Fruit fly (Drosophila melanogaster) whole organism, embryonic: ENCODE results near the gene Gale.

Source experiments
- Adf1 ChIP-seq: fragments of 200-800 bp; sonication (Bioruptor generic); IDR thresholded peaks from 2 replicates; pipeline ENCODE4 v1.3.6; 2022; ENCODE audit warnings: missing biosample characterization, missing genetic modification characterization
- Atf3 ChIP-seq: fragments of 200-800 bp; sonication (Bioruptor generic); optimal IDR thresholded peaks from 3 replicates; lab custom pipeline; 2016; ENCODE audit warnings: missing biosample characterization, missing genetic modification characterization
- Bgb ChIP-seq: fragments of 200-800 bp; sonication (Bioruptor generic); IDR thresholded peaks from 2 replicates; pipeline ENCODE4 v1.3.6; 2022; ENCODE audit warnings: missing biosample characterization, missing genetic modification characterization; ENCODE audit not compliant: partially characterized antibody
- Blimp-1 ChIP-seq: fragments of 200-800 bp; sonication (Bioruptor generic); optimal IDR thresholded peaks from 3 replicates; lab custom pipeline; 2018; ENCODE audit warnings: missing biosample characterization, missing genetic modification characterization, mild to moderate bottlenecking, moderate library complexity, missing genetic modification reagents
- CG10147 ChIP-seq: fragments of 200-800 bp; sonication (Bioruptor generic); optimal IDR thresholded peaks from 2 replicates; lab custom pipeline; 2019; ENCODE audit warnings: missing biosample characterization, mild to moderate bottlenecking, missing genetic modification characterization, moderate library complexity
- CG10209 ChIP-seq: fragments of 200-800 bp; sonication (Bioruptor generic); optimal IDR thresholded peaks from 3 replicates; lab custom pipeline; 2017; ENCODE audit warnings: missing biosample characterization, mild to moderate bottlenecking, missing genetic modification characterization, missing genetic modification reagents
- CG10431 ChIP-seq: fragments of 200-800 bp; sonication (Bioruptor generic); optimal IDR thresholded peaks from 3 replicates; lab custom pipeline; 2018; ENCODE audit warnings: missing biosample characterization, mild to moderate bottlenecking, missing genetic modification characterization
- CG11695 ChIP-seq: fragments of 200-800 bp; sonication (Bioruptor generic); IDR thresholded peaks from 3 replicates; pipeline ENCODE4 v1.3.6; 2022; ENCODE audit warnings: missing biosample characterization, missing genetic modification characterization
- CG11696 ChIP-seq: fragments of 200-800 bp; sonication (Bioruptor generic); IDR thresholded peaks from 2 replicates; pipeline ENCODE4 v1.3.6; 2022; ENCODE audit warnings: missing biosample characterization, missing genetic modification characterization
- CG12744 ChIP-seq: fragments of 200-800 bp; sonication (Bioruptor generic); optimal IDR thresholded peaks from 2 replicates; lab custom pipeline; 2016; ENCODE audit warnings: missing biosample characterization, missing genetic modification characterization
- CG13296 ChIP-seq: fragments of 200-800 bp; sonication (Bioruptor generic); optimal IDR thresholded peaks from 3 replicates; lab custom pipeline; 2018; ENCODE audit warnings: missing biosample characterization, mild to moderate bottlenecking, missing genetic modification characterization
- CG2712 ChIP-seq: fragments of 200-800 bp; optimal IDR thresholded peaks from 3 replicates; lab custom pipeline; 2019; ENCODE audit warnings: missing biosample characterization, mild to moderate bottlenecking, missing genetic modification characterization, moderate library complexity
- CG33557 ChIP-seq: fragments of 200-800 bp; sonication (Bioruptor generic); optimal IDR thresholded peaks from 2 replicates; lab custom pipeline; 2019; ENCODE audit warnings: missing biosample characterization, mild to moderate bottlenecking, missing genetic modification characterization, moderate library complexity
- CG3838 ChIP-seq: fragments of 200-800 bp; sonication (Bioruptor generic); optimal IDR thresholded peaks from 3 replicates; lab custom pipeline; 2016; ENCODE audit warnings: missing biosample characterization, missing genetic modification characterization
- CG4328 ChIP-seq: fragments of 200-800 bp; sonication (Bioruptor generic); optimal IDR thresholded peaks from 3 replicates; lab custom pipeline; 2017; ENCODE audit warnings: missing biosample characterization, missing genetic modification reagents, missing genetic modification characterization
- CG6175 ChIP-seq: fragments of 200-800 bp; sonication (Bioruptor generic); IDR thresholded peaks from 3 replicates; pipeline ENCODE4 v1.3.6; 2022; ENCODE audit warnings: missing biosample characterization, missing genetic modification characterization
- CG7357 ChIP-seq: fragments of 200-800 bp; sonication (Bioruptor generic); IDR thresholded peaks from 3 replicates; pipeline ENCODE4 v1.3.6; 2022; ENCODE audit warnings: missing biosample characterization, missing genetic modification characterization
- CG7839 ChIP-seq: fragments of 200-800 bp; sonication (Bioruptor generic); optimal IDR thresholded peaks from 3 replicates; lab custom pipeline; 2018; ENCODE audit warnings: missing biosample characterization, mild to moderate bottlenecking, missing genetic modification characterization, moderate library complexity
- CG7987 ChIP-seq: fragments of 200-800 bp; sonication (Bioruptor generic); optimal IDR thresholded peaks from 2 replicates; lab custom pipeline; 2018; ENCODE audit warnings: missing biosample characterization, mild to moderate bottlenecking, missing genetic modification characterization, moderate library complexity
- CG8924 ChIP-seq: fragments of 200-800 bp; optimal IDR thresholded peaks from 3 replicates; lab custom pipeline; 2019; ENCODE audit warnings: missing biosample characterization, mild to moderate bottlenecking, missing genetic modification characterization, moderate library complexity
- CHES-1-like ChIP-seq: fragments of 200-800 bp; sonication (Bioruptor generic); optimal IDR thresholded peaks from 2 replicates; lab custom pipeline; 2016; ENCODE audit warnings: missing biosample characterization, missing genetic modification characterization
- D19B ChIP-seq: fragments of 200-800 bp; sonication (Bioruptor generic); optimal IDR thresholded peaks from 2 replicates; lab custom pipeline; 2017; ENCODE audit warnings: missing biosample characterization, mild to moderate bottlenecking, missing genetic modification characterization
- Drgx ChIP-seq: fragments of 200-800 bp; sonication (Bioruptor generic); IDR thresholded peaks from 2 replicates; pipeline ENCODE4 v1.3.6; 2022; ENCODE audit warnings: missing biosample characterization, missing genetic modification characterization
- E2f2 ChIP-seq: fragments of 200-800 bp; sonication (Bioruptor generic); IDR thresholded peaks from 2 replicates; pipeline ENCODE4 v1.3.6; 2022; ENCODE audit warnings: missing biosample characterization, missing genetic modification characterization
- HHEX ChIP-seq: fragments of 200-800 bp; sonication (Bioruptor generic); optimal IDR thresholded peaks from 3 replicates; lab custom pipeline; 2017; ENCODE audit warnings: missing biosample characterization, mild to moderate bottlenecking, missing genetic modification characterization, missing genetic modification reagents
- HLH3B ChIP-seq: fragments of 200-800 bp; sonication (Bioruptor generic); IDR thresholded peaks from 2 replicates; pipeline ENCODE4 v1.3.6; 2022; ENCODE audit warnings: missing biosample characterization, missing genetic modification characterization
- HLH4C ChIP-seq: fragments of 200-800 bp; sonication (Bioruptor generic); IDR thresholded peaks from 3 replicates; pipeline ENCODE4 v1.3.6; 2022; ENCODE audit warnings: missing biosample characterization, missing genetic modification characterization; ENCODE audit not compliant: partially characterized antibody
- HLH54F ChIP-seq: fragments of 200-800 bp; sonication (Bioruptor generic); optimal IDR thresholded peaks from 3 replicates; lab custom pipeline; 2016; ENCODE audit warnings: missing biosample characterization, missing genetic modification characterization
- MESR4 ChIP-seq: fragments of 200-800 bp; sonication (Bioruptor generic); optimal IDR thresholded peaks from 2 replicates; lab custom pipeline; 2018; ENCODE audit warnings: missing biosample characterization, mild to moderate bottlenecking, missing genetic modification characterization, moderate library complexity
- Rfx ChIP-seq: fragments of 200-800 bp; sonication (Bioruptor generic); IDR thresholded peaks from 2 replicates; pipeline ENCODE4 v1.3.6; 2022; ENCODE audit warnings: missing biosample characterization, missing genetic modification characterization
- bbx ChIP-seq: fragments of 200-800 bp; sonication (Bioruptor generic); IDR thresholded peaks from 2 replicates; pipeline ENCODE4 v1.3.6; 2022; ENCODE audit warnings: missing biosample characterization, missing genetic modification characterization; ENCODE audit not compliant: partially characterized antibody
- bcd ChIP-seq: fragments of 200-800 bp; sonication (Bioruptor generic); optimal IDR thresholded peaks from 2 replicates; lab custom pipeline; 2017; ENCODE audit warnings: missing biosample characterization, mild to moderate bottlenecking, missing genetic modification characterization
- bowl ChIP-seq: fragments of 200-800 bp; sonication (Bioruptor generic); IDR thresholded peaks from 2 replicates; pipeline ENCODE4 v1.3.6; 2022; ENCODE audit warnings: missing biosample characterization, missing genetic modification characterization
- gcm2 ChIP-seq: fragments of 200-800 bp; sonication (Bioruptor generic); optimal IDR thresholded peaks from 2 replicates; lab custom pipeline; 2016; ENCODE audit warnings: missing biosample characterization, missing genetic modification characterization
- lmd ChIP-seq: fragments of 200-800 bp; sonication (Bioruptor generic); IDR thresholded peaks from 2 replicates; pipeline ENCODE4 v1.3.6; 2022; ENCODE audit warnings: missing biosample characterization, missing genetic modification characterization
- otp ChIP-seq: fragments of 200-800 bp; sonication (Bioruptor generic); IDR thresholded peaks from 3 replicates; pipeline ENCODE4, ENCODE4 v1.3.6; 2022; ENCODE audit warnings: missing biosample characterization, missing genetic modification characterization
- pho ChIP-seq: fragments of 200-800 bp; sonication (Bioruptor generic); optimal IDR thresholded peaks from 2 replicates; lab custom pipeline; 2016; ENCODE audit warnings: missing biosample characterization, missing genetic modification characterization
- phol ChIP-seq: fragments of 200-800 bp; sonication (Bioruptor generic); optimal IDR thresholded peaks from 3 replicates; lab custom pipeline; 2018; ENCODE audit warnings: missing biosample characterization, mild to moderate bottlenecking, missing genetic modification characterization, moderate library complexity
- pita ChIP-seq: fragments of 200-800 bp; sonication (Bioruptor generic); optimal IDR thresholded peaks from 2 replicates; lab custom pipeline; 2017; ENCODE audit warnings: missing biosample characterization, mild to moderate bottlenecking, missing genetic modification characterization
- prd ChIP-seq, 3 experiments: fragments of >200 bp in 2 of 3; fragments of 200-800 bp in 1 of 3; sonication (Bioruptor generic) in 1 of 3; optimal IDR thresholded peaks in 2 of 3; IDR thresholded peaks in 1 of 3; 2 replicates in 2 of 3; 3 replicates in 1 of 3; pipeline versions ENCODE4 v1.3.6 to Lab custom; 2017 to 2022; ENCODE audit warnings: missing biosample characterization in 1 of 3, missing genetic modification characterization in 1 of 3
- sd ChIP-seq: fragments of 200-800 bp; sonication (Bioruptor generic); optimal IDR thresholded peaks from 3 replicates; lab custom pipeline; 2018; ENCODE audit warnings: missing biosample characterization, mild to moderate bottlenecking, missing genetic modification characterization, moderate library complexity
- sens-2 ChIP-seq: fragments of 200-800 bp; sonication (Bioruptor generic); IDR thresholded peaks from 2 replicates; pipeline ENCODE4 v1.3.6; 2022; ENCODE audit warnings: missing biosample characterization, missing genetic modification characterization
- sob ChIP-seq: fragments of 200-800 bp; sonication (Bioruptor generic); IDR thresholded peaks from 2 replicates; pipeline ENCODE4 v1.3.6; 2022; ENCODE audit warnings: missing biosample characterization, missing genetic modification characterization
- sqz ChIP-seq: fragments of 200-800 bp; sonication (Bioruptor generic); optimal IDR thresholded peaks from 3 replicates; lab custom pipeline; 2018; ENCODE audit warnings: missing biosample characterization, mild to moderate bottlenecking, missing genetic modification characterization
- tll ChIP-seq, 2 experiments: fragments of 200-800 bp in 1 of 2; fragments of >200 bp in 1 of 2; sonication (Bioruptor generic) in 1 of 2; optimal IDR thresholded peaks; 2 replicates each; lab custom pipeline; 2017 to 2019; ENCODE audit warnings: missing biosample characterization in 2 of 2, missing genetic modification characterization in 2 of 2, mild to moderate bottlenecking in 1 of 2, moderate library complexity in 1 of 2
- tx ChIP-seq: fragments of 200-800 bp; sonication (Bioruptor generic); optimal IDR thresholded peaks from 2 replicates; lab custom pipeline; 2016; ENCODE audit warnings: missing biosample characterization, missing genetic modification characterization
- unc-4 ChIP-seq: fragments of 200-800 bp; sonication (Bioruptor generic); IDR thresholded peaks from 2 replicates; pipeline ENCODE4 v1.3.6; 2022; ENCODE audit warnings: missing biosample characterization, missing genetic modification characterization; ENCODE audit not compliant: partially characterized antibody
- unpg ChIP-seq: fragments of 200-800 bp; sonication (Bioruptor generic); optimal IDR thresholded peaks from 3 replicates; lab custom pipeline; 2018; ENCODE audit warnings: missing biosample characterization, mild to moderate bottlenecking, missing genetic modification characterization, moderate library complexity
- vfl ChIP-seq: fragments of 200-800 bp; sonication (Bioruptor generic); optimal IDR thresholded peaks from 2 replicates; lab custom pipeline; 2016; ENCODE audit warnings: missing biosample characterization, missing genetic modification characterization

Gale gene

DNA sequence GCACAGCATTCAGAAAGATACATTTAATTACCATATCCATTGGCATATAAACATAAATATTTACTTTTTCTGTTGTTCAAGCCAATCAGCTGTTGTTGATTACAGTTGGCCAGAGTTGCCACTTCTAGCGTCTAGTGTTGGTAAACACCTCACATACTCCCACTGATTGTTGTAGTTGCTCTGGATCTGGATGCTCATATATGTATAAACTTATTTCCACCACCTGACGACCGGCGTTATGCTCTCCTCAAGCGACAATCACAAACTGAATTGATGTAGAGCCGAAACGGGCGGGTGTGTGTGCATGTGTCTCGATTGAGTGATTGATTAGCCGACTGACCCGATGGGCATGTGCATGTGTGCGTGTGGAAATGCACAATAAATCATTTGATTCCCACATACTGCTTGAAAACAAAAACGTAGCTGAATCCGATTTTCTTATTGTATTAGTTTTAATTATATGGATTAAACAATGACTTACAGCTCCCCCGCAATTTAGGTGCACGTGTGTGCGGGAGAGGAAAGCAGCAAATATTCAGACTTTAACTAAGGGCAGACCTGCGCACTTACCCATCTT lies 33.5 kb downstream of the Gale start (continued):
- peak; percentile 21 for TF ChIP-seq sd (tag; lab: Kevin White, UChicago)
- TF ChIP-seq HLH3B (GFP tag; lab: Robert Waterston, UW): no peak
- TF ChIP-seq Bgb: peak; percentile 31; the same call in 1 of the 2 replicates
- TF ChIP-seq CG8924 (tag; lab: Kevin White, UChicago): peak; percentile 78
- TF ChIP-seq otp (GFP tag; lab: Robert Waterston, UW): no peak; the same call in 2 of the 3 replicates
- TF ChIP-seq CG13296 (GFP tag; lab: Kevin White, UChicago): peak; percentile 31
- TF ChIP-seq sqz (GFP tag; lab: Kevin White, UChicago): peak; percentile 44
- TF ChIP-seq sob: peak; percentile 64
- peak; percentile 28 for TF ChIP-seq CG10209 (GFP tag; lab: Kevin White, UChicago)
- TF ChIP-seq CG11695 (GFP tag; lab: Robert Waterston, UW): no peak
- TF ChIP-seq CG3838 (GFP tag; lab: Kevin White, UChicago): peak; percentile 93
- TF ChIP-seq D19B (GFP tag; lab: Kevin White, UChicago): no peak
- no peak for TF ChIP-seq CG4328 (GFP tag; lab: Kevin White, UChicago)
- TF ChIP-seq pho (GFP tag; lab: Kevin White, UChicago): no peak
- peak; percentile 43 for TF ChIP-seq bcd
- TF ChIP-seq CG2712 (tag; lab: Kevin White, UChicago): peak; percentile 32
- no peak for TF ChIP-seq CG12744 (GFP tag; lab: Kevin White, UChicago)
- TF ChIP-seq Rfx (GFP tag; lab: Robert Waterston, UW): peak; percentile 45
- no peak; the same call in 2 of the 3 replicates for TF ChIP-seq HLH4C (GFP tag; lab: Robert Waterston, UW)
- TF ChIP-seq Adf1 (GFP tag; lab: Robert Waterston, UW): no peak
- TF ChIP-seq HHEX (GFP tag; lab: Kevin White, UChicago): peak; percentile 4
- peak; percentile 26 for TF ChIP-seq HLH54F (GFP tag; lab: Kevin White, UChicago)
- TF ChIP-seq CG7839: peak; percentile 20
- peak; percentile 56 for TF ChIP-seq CG10431 (GFP tag; lab: Kevin White, UChicago)
- TF ChIP-seq CG33557 (GFP tag; lab: Kevin White, UChicago): peak; percentile 44
- TF ChIP-seq MESR4 (GFP tag; lab: Kevin White, UChicago): peak; percentile 82
- peak in 1 of 2 experiments; percentile 5 for TF ChIP-seq tll (GFP tag; optimal IDR thresholded peaks at IDR 0.05; lab: Kevin White, UChicago)
- 0 out of 2 replicates have a peak, but pooled peaks have one; percentile 5 for TF ChIP-seq lmd
- no peak for TF ChIP-seq CG10147 (GFP tag; lab: Kevin White, UChicago)
- no peak for TF ChIP-seq bowl
- no peak for TF ChIP-seq Drgx (GFP tag; lab: Robert Waterston, UW)
- peak; percentile 32 for TF ChIP-seq gcm2 (GFP tag; lab: Kevin White, UChicago)
- no peak for TF ChIP-seq prd (optimal IDR thresholded peaks at IDR 0.05; lab: Kevin White, UChicago)
- TF ChIP-seq prd (GFP tag; IDR thresholded peaks at IDR 0.05; lab: Robert Waterston, UW): no peak
- TF ChIP-seq unpg (GFP tag; lab: Kevin White, UChicago): peak; percentile 50
- peak; percentile 64 for TF ChIP-seq bbx (GFP tag; lab: Robert Waterston, UW)
- TF ChIP-seq E2f2 (GFP tag; lab: Robert Waterston, UW): peak; percentile 36; the same call in 1 of the 2 replicates
- no peak for TF ChIP-seq CG11696 (GFP tag; lab: Robert Waterston, UW)
- peak; percentile 9 for TF ChIP-seq CG7987 (GFP tag; lab: Kevin White, UChicago)
- peak; percentile 80 for TF ChIP-seq CHES-1-like (GFP tag; lab: Kevin White, UChicago)
- TF ChIP-seq Atf3 (GFP tag; lab: Kevin White, UChicago): no peak
- TF ChIP-seq CG7357: no peak
- no peak for TF ChIP-seq Blimp-1
- TF ChIP-seq CG6175 (GFP tag; lab: Robert Waterston, UW): no peak
- peak; percentile 20 for TF ChIP-seq phol (tag; lab: Kevin White, UChicago)
- TF ChIP-seq sens-2: no peak
- TF ChIP-seq pita (GFP tag; lab: Kevin White, UChicago): no peak
- no peak; the same call in 1 of the 2 replicates for TF ChIP-seq unc-4
- TF ChIP-seq tx (GFP tag; lab: Kevin White, UChicago): no peak
- peak; percentile 33 for TF ChIP-seq vfl
